Worm (Caenorhabditis elegans): ENCODE data around the gene snrp-3.

DNA sequence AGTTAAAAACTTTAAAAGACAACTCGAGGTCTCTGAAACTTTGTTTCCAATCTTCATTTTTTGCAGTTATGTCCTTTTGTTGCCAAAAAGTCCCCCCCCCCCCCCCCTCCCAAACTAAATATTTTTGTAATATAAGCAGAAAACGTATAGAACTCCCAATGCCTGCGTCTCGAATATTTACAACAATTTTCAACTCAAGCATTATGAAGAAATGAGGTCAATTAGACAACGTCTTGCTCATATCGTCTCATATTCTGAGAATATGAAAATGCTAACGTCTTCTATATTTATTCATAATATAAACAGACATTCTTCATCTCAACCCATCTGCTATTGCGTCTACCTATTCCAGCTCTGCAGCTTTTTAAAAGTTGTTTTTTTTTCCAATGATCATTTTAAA is 30.5 kb upstream of the snrp-3 start, which contains the start of gene H23L24.1:
- TF ChIP-seq klf-2 (GFP tag; conservative IDR thresholded peaks at IDR 0.05) (no peak), flt-1 (GFP tag; IDR thresholded peaks at IDR 0.05) (no peak), T22C8.4 (GFP tag; IDR thresholded peaks at IDR 0.05) (no peak), ztf-23 (GFP tag; IDR thresholded peaks at IDR 0.05) (no peak), ref-1 (GFP tag; conservative IDR thresholded peaks at IDR 0.05) (no peak)

Data from whole organism, midembryonic.